Worm (Caenorhabditis elegans) whole organism, young adult: Measurements from ENCODE around the gene best-9.
A peak's percentile ranks its signal among the peaks of the same experiment; 100 is the strongest.

Experiments used
- B0019.2 ChIP-seq: fragments of 200-800 bp; sonication (Bioruptor generic); conservative IDR thresholded peaks from 2 replicates; pipeline ENCODE4 v1.3.6; 2022; ENCODE audit warnings: missing genetic modification reagents, missing genetic modification characterization, missing compliant biosample characterization
- B0035.1 ChIP-seq: sonication (generic microtip); optimal IDR thresholded peaks from 2 replicates; lab custom pipeline; 2016; ENCODE audit warnings: missing genetic modification characterization, mild to moderate bottlenecking, missing compliant biosample characterization, missing genotype, missing genetic modification reagents
- C06A6.2 ChIP-seq: fragments of 200-800 bp; sonication (Bioruptor generic); conservative IDR thresholded peaks from 2 replicates; pipeline ENCODE4 v1.3.6; 2022; ENCODE audit warnings: missing genetic modification characterization, missing compliant biosample characterization
- D2030.7 ChIP-seq: fragments of 200-800 bp; sonication (Bioruptor generic); IDR thresholded peaks from 2 replicates; pipeline ENCODE4 v1.3.6; 2022; ENCODE audit warnings: missing genetic modification reagents, missing genetic modification characterization, missing compliant biosample characterization
- F39B2.1 ChIP-seq: fragments of 200-800 bp; sonication (Bioruptor generic); IDR thresholded peaks from 2 replicates; pipeline ENCODE4 v1.3.6; 2022; ENCODE audit warnings: missing genetic modification reagents, missing genetic modification characterization, missing compliant biosample characterization
- F57A8.1 ChIP-seq: fragments of 200-800 bp; sonication (Bioruptor generic); optimal IDR thresholded peaks from 2 replicates; lab custom pipeline; 2018; ENCODE audit warnings: mild to moderate bottlenecking, missing genetic modification characterization, moderate library complexity, missing compliant biosample characterization
- T07F8.4 ChIP-seq: sonication (generic microtip); optimal IDR thresholded peaks from 2 replicates; lab custom pipeline; 2016; ENCODE audit warnings: mild to moderate bottlenecking, missing genetic modification characterization, moderate library complexity, missing compliant biosample characterization
- T26A5.8 ChIP-seq: sonication (generic microtip); optimal IDR thresholded peaks from 2 replicates; lab custom pipeline; 2016; ENCODE audit warnings: missing genetic modification characterization, missing compliant biosample characterization
- Y53F4B.3 ChIP-seq: fragments of 200-800 bp; sonication (Bioruptor generic); IDR thresholded peaks from 2 replicates; pipeline ENCODE4 v1.3.6; 2022; ENCODE audit warnings: missing genetic modification reagents, missing genetic modification characterization, missing compliant biosample characterization
- Y56A3A.18 ChIP-seq: fragments of 200-800 bp; sonication (Bioruptor generic); IDR thresholded peaks from 2 replicates; pipeline ENCODE4 v1.3.6; 2022; ENCODE audit warnings: missing genetic modification reagents, missing genetic modification characterization, missing compliant biosample characterization
- Y95B8A.8 ChIP-seq: fragments of 200-800 bp; sonication (Bioruptor generic); IDR thresholded peaks from 2 replicates; pipeline ENCODE4 v1.3.6; 2022; ENCODE audit warnings: missing genetic modification reagents, missing genetic modification characterization, missing compliant biosample characterization
- aptf-2 ChIP-seq: fragments of 200-800 bp; sonication (Bioruptor generic); conservative IDR thresholded peaks from 2 replicates; pipeline ENCODE4 v1.3.6; 2022; ENCODE audit warnings: missing genetic modification reagents, missing genetic modification characterization, missing compliant biosample characterization
- atf-7 ChIP-seq: sonication (generic microtip); optimal IDR thresholded peaks from 2 replicates; lab custom pipeline; 2017; ENCODE audit warnings: mild to moderate bottlenecking, missing genetic modification characterization, missing compliant biosample characterization
- attf-5 ChIP-seq: fragments of 200-800 bp; sonication (Bioruptor generic); optimal IDR thresholded peaks from 2 replicates; lab custom pipeline; 2018; ENCODE audit warnings: mild to moderate bottlenecking, missing genetic modification characterization, missing compliant biosample characterization
- cebp-1 ChIP-seq, 2 experiments: fragments of 200-800 bp in 1 of 2; sonication (Bioruptor generic) in 1 of 2; sonication (generic microtip) in 1 of 2; IDR thresholded peaks in 1 of 2; optimal IDR thresholded peaks in 1 of 2; 2 replicates each; pipeline versions ENCODE4 v1.3.6 to Lab custom; 2017 to 2022; ENCODE audit warnings: missing compliant biosample characterization in 2 of 2, missing genetic modification characterization in 2 of 2, mild to moderate bottlenecking in 1 of 2, missing genetic modification reagents in 1 of 2, moderate library complexity in 1 of 2
- ceh-100 ChIP-seq: fragments of 200-800 bp; sonication (Bioruptor generic); IDR thresholded peaks from 2 replicates; pipeline ENCODE4 v1.3.6; 2022; ENCODE audit warnings: missing genetic modification reagents, missing genetic modification characterization, missing compliant biosample characterization
- ceh-27 ChIP-seq: fragments of 200-800 bp; sonication (Bioruptor generic); optimal IDR thresholded peaks from 2 replicates; lab custom pipeline; 2018; ENCODE audit warnings: mild to moderate bottlenecking, missing genetic modification characterization, moderate library complexity, missing compliant biosample characterization
- ceh-79 ChIP-seq: sonication (generic microtip); optimal IDR thresholded peaks from 2 replicates; lab custom pipeline; 2017; ENCODE audit warnings: mild to moderate bottlenecking, missing genetic modification characterization, missing compliant biosample characterization
- die-1 ChIP-seq: sonication (generic microtip); optimal IDR thresholded peaks from 2 replicates; lab custom pipeline; 2016; ENCODE audit warnings: missing genotype, mild to moderate bottlenecking, missing genetic modification characterization, missing compliant biosample characterization
- hlh-26 ChIP-seq: fragments of 200-800 bp; sonication (Bioruptor generic); conservative IDR thresholded peaks from 2 replicates; pipeline ENCODE4 v1.3.6; 2022; ENCODE audit warnings: missing genetic modification reagents, missing genetic modification characterization, missing compliant biosample characterization
- lin-54 ChIP-seq: fragments of 200-800 bp; sonication (Bioruptor generic); optimal IDR thresholded peaks from 2 replicates; lab custom pipeline; 2018; ENCODE audit warnings: mild to moderate bottlenecking, missing genetic modification characterization, missing compliant biosample characterization
- madf-3 ChIP-seq: fragments of 200-800 bp; sonication (Bioruptor generic); IDR thresholded peaks from 2 replicates; pipeline ENCODE4 v1.3.6; 2022; ENCODE audit warnings: missing genetic modification reagents, missing genetic modification characterization, missing compliant biosample characterization
- madf-6 ChIP-seq: fragments of 200-800 bp; sonication (Bioruptor generic); IDR thresholded peaks from 2 replicates; pipeline ENCODE4 v1.3.6; 2022; ENCODE audit warnings: missing genetic modification reagents, missing genetic modification characterization, missing compliant biosample characterization
- nfyb-1 ChIP-seq: fragments of 200-800 bp; sonication (Bioruptor generic); IDR thresholded peaks from 2 replicates; pipeline ENCODE4 v1.3.6; 2022; ENCODE audit warnings: missing genetic modification reagents, missing genetic modification characterization, missing compliant biosample characterization
- nhr-120 ChIP-seq: fragments of 200-800 bp; sonication (Bioruptor generic); IDR thresholded peaks from 2 replicates; pipeline ENCODE4 v1.3.6; 2022; ENCODE audit warnings: missing genetic modification characterization, missing compliant biosample characterization
- nhr-179 ChIP-seq: sonication (generic microtip); optimal IDR thresholded peaks from 2 replicates; lab custom pipeline; 2016; ENCODE audit warnings: mild to moderate bottlenecking, missing genetic modification characterization, missing compliant biosample characterization
- nhr-80 ChIP-seq: sonication (generic microtip); optimal IDR thresholded peaks from 2 replicates; lab custom pipeline; 2016; ENCODE audit warnings: missing genetic modification characterization, missing compliant biosample characterization
- nhr-90 ChIP-seq: sonication (generic microtip); optimal IDR thresholded peaks from 2 replicates; lab custom pipeline; 2016; ENCODE audit warnings: missing genotype, mild to moderate bottlenecking, missing genetic modification characterization, missing compliant biosample characterization
- pbrm-1 ChIP-seq: fragments of 200-800 bp; sonication (Bioruptor generic); IDR thresholded peaks from 2 replicates; pipeline ENCODE4 v1.3.6; 2022; ENCODE audit warnings: missing genetic modification reagents, missing genetic modification characterization, missing compliant biosample characterization
- rec-8 ChIP-seq, 2 experiments: sonication (generic microtip); optimal IDR thresholded peaks; 2 replicates each; lab custom pipeline; 2016; ENCODE audit warnings: mild to moderate bottlenecking in 2 of 2, missing genetic modification characterization in 2 of 2, missing genetic modification reagents in 2 of 2, missing genotype in 2 of 2, missing biosample characterization in 1 of 2, missing compliant biosample characterization in 1 of 2, moderate library complexity in 1 of 2
- repo-1 ChIP-seq: sonication (generic microtip); optimal IDR thresholded peaks from 2 replicates; lab custom pipeline; 2017; ENCODE audit warnings: mild to moderate bottlenecking, missing genetic modification characterization, missing compliant biosample characterization
- snpc-4 ChIP-seq, 5 experiments: fragments of 150-350 bp in 1 of 5; sonication (generic microtip) in 4 of 5; optimal IDR thresholded peaks; 2 replicates each; lab custom pipeline; 2014 to 2018; ENCODE audit warnings: missing genetic modification characterization in 5 of 5, missing biosample characterization in 3 of 5, antibody characterized with exemption in 2 of 5, mild to moderate bottlenecking in 2 of 5, missing compliant biosample characterization in 2 of 5, missing genotype in 2 of 5, moderate library complexity in 2 of 5, missing genetic modification reagents in 1 of 5
- zim-3 ChIP-seq: sonication (generic microtip); optimal IDR thresholded peaks from 2 replicates; lab custom pipeline; 2017; ENCODE audit warnings: mild to moderate bottlenecking, missing genetic modification characterization, moderate library complexity, missing compliant biosample characterization
- ztf-25 ChIP-seq: fragments of 200-800 bp; sonication (Bioruptor generic); IDR thresholded peaks from 2 replicates; pipeline ENCODE4 v1.3.6; 2022; ENCODE audit warnings: missing genetic modification reagents, missing genetic modification characterization, missing compliant biosample characterization
- ztf-26 ChIP-seq: sonication (generic microtip); optimal IDR thresholded peaks from 2 replicates; lab custom pipeline; 2017; ENCODE audit warnings: missing genetic modification characterization, missing compliant biosample characterization
- ztf-6 ChIP-seq: fragments of 200-800 bp; sonication (Bioruptor generic); IDR thresholded peaks from 2 replicates; pipeline ENCODE4 v1.3.6; 2022; ENCODE audit warnings: missing genetic modification reagents, missing genetic modification characterization, missing compliant biosample characterization

Gene best-9

DNA sequence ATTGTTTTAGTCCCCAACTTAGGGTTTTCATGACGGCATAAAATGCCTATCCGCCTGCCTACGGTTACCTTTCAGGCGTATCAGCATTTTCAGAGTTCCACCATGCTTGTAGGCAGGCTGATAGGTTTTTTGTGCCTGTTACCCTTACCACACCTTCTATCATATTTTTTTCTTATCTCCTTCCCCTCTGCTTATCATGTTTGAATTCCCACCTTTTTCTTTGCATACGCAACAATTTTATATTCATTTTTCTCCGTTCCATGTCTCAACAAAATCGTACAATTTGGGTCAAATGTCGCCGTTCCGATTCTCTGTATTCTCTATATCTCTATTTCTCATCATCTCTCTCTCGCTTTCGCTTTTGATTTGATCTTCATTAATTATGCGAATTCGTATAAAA, 40.9 kb upstream of the best-9 start, which contains the start of gene C01G5.9:
Gene C01G5.9 (plus strand): TSS at position 301 of the 400 bp plus-strand sequence.
- TF ChIP-seq die-1 (no peak), nhr-90 (tag; lab: Kevin White, UChicago) (no peak), nhr-120 (GFP tag; lab: Robert Waterston, UW) (no peak), ztf-26 (tag; lab: Kevin White, UChicago) (no peak), T26A5.8 (tag; lab: Kevin White, UChicago) (no peak), ceh-27 (GFP tag; lab: Kevin White, UChicago) (no peak), B0019.2 (GFP tag; lab: Robert Waterston, UW) (no peak), madf-3 (no peak), madf-6 (GFP tag; lab: Robert Waterston, UW) (no peak), lin-54 (GFP tag; lab: Kevin White, UChicago) (no peak), nhr-179 (tag; lab: Kevin White, UChicago) (no peak)
- TF ChIP-seq, all 124 proteins: peak for 0

DNA sequence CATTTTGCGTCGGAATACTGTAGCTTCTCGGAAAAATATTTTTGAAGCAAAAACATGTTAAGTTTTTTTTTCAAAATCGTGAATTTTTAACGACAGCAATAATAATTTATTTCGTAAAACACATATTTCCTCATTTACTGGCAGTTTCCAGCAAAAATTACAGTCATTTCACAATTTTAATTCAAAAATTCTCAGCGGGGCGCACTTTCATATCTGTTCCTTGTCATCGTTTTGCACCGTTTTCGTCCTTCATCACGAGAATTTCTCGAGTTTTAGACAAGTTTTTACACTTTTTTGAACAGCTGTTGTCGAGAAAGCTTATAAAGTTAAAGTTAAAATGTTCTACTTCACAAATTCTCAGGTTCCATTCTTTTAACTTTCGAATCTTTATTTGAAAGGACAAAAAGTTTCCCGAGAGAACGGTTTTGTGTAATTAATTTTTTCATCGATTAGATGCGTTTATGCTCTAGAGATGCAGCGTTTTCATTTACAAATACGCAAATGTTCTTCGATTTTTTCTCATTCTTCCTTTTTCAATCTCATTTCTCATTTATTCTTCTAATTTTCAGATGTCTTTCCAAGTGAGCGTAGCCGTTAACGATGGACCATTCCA, 38.1 kb upstream of the best-9 start, which contains the start of gene ddi-1:
Gene ddi-1 (plus strand): TSS at position 563 of the 613 bp plus-strand sequence.
- TF ChIP-seq madf-6 (GFP tag; lab: Robert Waterston, UW) (no peak), hlh-26 (no peak), aptf-2 (GFP tag; lab: Robert Waterston, UW) (no peak), C06A6.2 (GFP tag; lab: Robert Waterston, UW) (no peak), attf-5 (GFP tag; lab: Kevin White, UChicago) (peak; percentile 36), ztf-25 (no peak), atf-7 (tag; lab: Kevin White, UChicago) (no peak), rec-8 (tag; optimal IDR thresholded peaks at IDR 0.05; lab: Kevin White, UChicago) (no peak), pbrm-1 (no peak), nhr-90 (tag; lab: Kevin White, UChicago) (no peak), nhr-80 (tag; lab: Kevin White, UChicago) (peak; percentile 1), snpc-4 (GFP tag; optimal IDR thresholded peaks at IDR 0.05; lab: Kevin White, UChicago) (no peak), snpc-4 (tag; optimal IDR thresholded peaks at IDR 0.05; lab: Kevin White, UChicago) (peak in 1 of 4 experiments; percentile 6), cebp-1 (GFP tag; IDR thresholded peaks at IDR 0.05; lab: Robert Waterston, UW) (no peak), cebp-1 (tag; optimal IDR thresholded peaks at IDR 0.05; lab: Kevin White, UChicago) (peak; percentile 78)

DNA sequence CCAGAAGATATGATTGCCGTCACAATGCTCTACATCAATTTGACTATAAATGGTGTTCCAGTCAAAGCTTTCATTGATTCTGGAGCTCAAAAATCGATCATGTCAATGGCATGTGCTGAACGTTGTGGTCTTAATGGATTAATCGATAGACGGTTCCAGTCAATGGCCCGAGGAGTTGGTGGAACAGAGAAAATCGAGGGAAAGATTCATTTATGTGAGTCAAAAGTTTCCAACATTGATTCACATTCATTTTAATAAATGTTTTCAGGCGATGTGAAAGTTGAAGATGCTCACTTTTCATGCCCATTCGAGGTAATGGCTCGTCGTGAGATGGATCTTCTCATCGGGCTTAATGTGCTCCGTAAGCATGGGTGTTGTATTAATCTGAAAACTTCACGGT, 36.8 kb upstream of the best-9 start:
- TF ChIP-seq F39B2.1 (GFP tag; lab: Robert Waterston, UW) (no peak), D2030.7 (no peak), F57A8.1 (GFP tag; lab: Kevin White, UChicago) (no peak), zim-3 (tag; lab: Kevin White, UChicago) (no peak), ceh-27 (GFP tag; lab: Kevin White, UChicago) (no peak)
- TF ChIP-seq, all 124 proteins: peak for 0

DNA sequence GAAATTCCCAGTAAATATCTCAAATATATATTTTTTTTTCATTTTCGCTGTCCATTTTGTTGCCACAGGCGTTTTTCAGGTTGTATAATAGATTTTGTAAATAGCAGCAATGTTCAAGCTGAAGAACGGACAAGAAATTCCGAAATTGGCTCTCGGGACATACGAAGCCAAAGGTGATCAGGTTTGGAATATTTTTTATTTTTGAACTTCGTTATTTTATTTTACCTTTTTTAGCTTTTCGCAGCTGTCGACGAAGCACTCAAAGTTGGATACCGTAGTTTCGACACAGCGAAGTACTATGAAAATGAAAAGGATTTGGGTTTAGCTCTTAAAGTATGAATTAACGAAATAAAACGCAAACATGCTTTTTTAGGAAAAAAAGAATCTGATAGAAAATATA, 36.0 kb upstream of the best-9 start, which contains the start of gene C01G5.5:
Gene C01G5.5 (plus strand): TSS at position 80 of the 400 bp plus-strand sequence.
- TF ChIP-seq repo-1 (tag; lab: Kevin White, UChicago): peak; percentile 10
- no peak for TF ChIP-seq ceh-100 (GFP tag; lab: Robert Waterston, UW)
- TF ChIP-seq snpc-4 (GFP tag; optimal IDR thresholded peaks at IDR 0.05; lab: Kevin White, UChicago): no peak
- TF ChIP-seq snpc-4 (tag; optimal IDR thresholded peaks at IDR 0.05; lab: Kevin White, UChicago): peak in 1 of 4 experiments; percentile 62
- TF ChIP-seq T07F8.4 (tag; lab: Kevin White, UChicago): no peak
- TF ChIP-seq Y56A3A.18 (GFP tag; lab: Robert Waterston, UW): 0 out of 2 replicates have a peak, but pooled peaks have one; percentile 36
- TF ChIP-seq madf-3: no peak
- peak; percentile 34 for TF ChIP-seq ceh-79
- TF ChIP-seq nfyb-1 (GFP tag; lab: Robert Waterston, UW): peak; percentile 50; the same call in 1 of the 2 replicates
- 0 out of 2 replicates have a peak, but pooled peaks have one; percentile 8 for TF ChIP-seq Y95B8A.8 (GFP tag; lab: Robert Waterston, UW)
- TF ChIP-seq cebp-1 (GFP tag; IDR thresholded peaks at IDR 0.05; lab: Robert Waterston, UW): no peak
- peak; percentile 36 for TF ChIP-seq cebp-1 (tag; optimal IDR thresholded peaks at IDR 0.05; lab: Kevin White, UChicago)
- no peak for TF ChIP-seq Y53F4B.3 (GFP tag; lab: Robert Waterston, UW)
- TF ChIP-seq B0035.1: no peak
- no peak for TF ChIP-seq ztf-6 (GFP tag; lab: Robert Waterston, UW)
- TF ChIP-seq atf-7 (tag; lab: Kevin White, UChicago): peak; percentile 7
